Worm (Caenorhabditis elegans): Measurements from ENCODE around the gene ZC190.6.

- TF ChIP-seq hlh-15 (tag; optimal IDR thresholded peaks at IDR 0.05), result no peak
- no peak for TF ChIP-seq pha-4 (tag; optimal IDR thresholded peaks at IDR 0.05)
- TF ChIP-seq ttx-3 (tag; optimal IDR thresholded peaks at IDR 0.05), result no peak
- TF ChIP-seq tbx-2 (tag; optimal IDR thresholded peaks at IDR 0.05), result no peak
- TF ChIP-seq elt-2 (tag; optimal IDR thresholded peaks at IDR 0.05), result no peak
- TF ChIP-seq hlh-13 (GFP tag; optimal IDR thresholded peaks at IDR 0.05), result no peak
- no peak for TF ChIP-seq nfya-1 (tag; optimal IDR thresholded peaks at IDR 0.05)
- TF ChIP-seq ceh-48 (tag; optimal IDR thresholded peaks at IDR 0.05), result no peak
Observed at ce11 chrV:8682719-8683118, 5.6 kb upstream of the ZC190.6 start, which contains the start of gene cln-3.3.

Data from whole organism, late embryonic.